Worm (Caenorhabditis elegans) whole organism, young adult: Measurements from ENCODE around the gene F11C7.6.

Experiments
- B0035.1 ChIP-seq: sonication (generic microtip); optimal IDR thresholded peaks from 2 replicates; lab custom pipeline; 2016; ENCODE audit warnings: missing genetic modification characterization, mild to moderate bottlenecking, missing compliant biosample characterization, missing genotype, missing genetic modification reagents
- B0336.3 ChIP-seq: fragments of 200-800 bp; sonication (Bioruptor generic); IDR thresholded peaks from 2 replicates; pipeline ENCODE4 v1.3.6; 2022; ENCODE audit warnings: missing genetic modification characterization, missing compliant biosample characterization
- C06A6.2 ChIP-seq: fragments of 200-800 bp; sonication (Bioruptor generic); conservative IDR thresholded peaks from 2 replicates; pipeline ENCODE4 v1.3.6; 2022; ENCODE audit warnings: missing genetic modification characterization, missing compliant biosample characterization
- K11D2.4 ChIP-seq: fragments of 200-800 bp; sonication (Bioruptor generic); IDR thresholded peaks from 2 replicates; pipeline ENCODE4 v1.3.6; 2022; ENCODE audit warnings: missing genetic modification reagents, missing genetic modification characterization, missing compliant biosample characterization
- K12H6.12 ChIP-seq: fragments of 200-800 bp; sonication (Bioruptor generic); optimal IDR thresholded peaks from 2 replicates; lab custom pipeline; 2018; ENCODE audit warnings: mild to moderate bottlenecking, missing genetic modification characterization, missing compliant biosample characterization
- T07F8.4 ChIP-seq: sonication (generic microtip); optimal IDR thresholded peaks from 2 replicates; lab custom pipeline; 2016; ENCODE audit warnings: mild to moderate bottlenecking, missing genetic modification characterization, moderate library complexity, missing compliant biosample characterization
- T26A5.8 ChIP-seq: sonication (generic microtip); optimal IDR thresholded peaks from 2 replicates; lab custom pipeline; 2016; ENCODE audit warnings: missing genetic modification characterization, missing compliant biosample characterization
- Y67H2A.10 ChIP-seq: fragments of 200-800 bp; sonication (Bioruptor generic); conservative IDR thresholded peaks from 2 replicates; pipeline ENCODE4 v1.3.6; 2022; ENCODE audit warnings: missing genetic modification reagents, missing genetic modification characterization, missing compliant biosample characterization
- akir-1 ChIP-seq: fragments of 200-800 bp; sonication (Bioruptor generic); optimal IDR thresholded peaks from 2 replicates; lab custom pipeline; 2018; ENCODE audit warnings: mild to moderate bottlenecking, missing genetic modification characterization, moderate library complexity, missing compliant biosample characterization
- athp-1 ChIP-seq: sonication (generic microtip); optimal IDR thresholded peaks from 2 replicates; lab custom pipeline; 2017; ENCODE audit warnings: mild to moderate bottlenecking, missing genetic modification characterization, missing compliant biosample characterization
- bed-1 ChIP-seq: fragments of 200-800 bp; sonication (Bioruptor generic); IDR thresholded peaks from 2 replicates; pipeline ENCODE4 v1.3.6; 2022; ENCODE audit warnings: missing genetic modification reagents, missing genetic modification characterization, missing compliant biosample characterization
- ceh-91 ChIP-seq: fragments of 200-800 bp; sonication (Bioruptor generic); IDR thresholded peaks from 2 replicates; pipeline ENCODE4 v1.3.6; 2022; ENCODE audit warnings: missing genetic modification reagents, missing genetic modification characterization, missing compliant biosample characterization
- dox-1 ChIP-seq: fragments of 200-800 bp; sonication (Bioruptor generic); IDR thresholded peaks from 2 replicates; pipeline ENCODE4 v1.3.6; 2022; ENCODE audit warnings: missing genetic modification reagents, missing genetic modification characterization, missing compliant biosample characterization
- egl-44 ChIP-seq: fragments of 200-800 bp; sonication (Bioruptor generic); IDR thresholded peaks from 2 replicates; pipeline ENCODE4 v1.3.6; 2022; ENCODE audit warnings: missing genetic modification reagents, missing genetic modification characterization, missing compliant biosample characterization
- him-1 ChIP-seq: sonication (generic microtip); optimal IDR thresholded peaks from 2 replicates; lab custom pipeline; 2016; ENCODE audit warnings: missing genotype, missing genetic modification reagents, missing genetic modification characterization, missing compliant biosample characterization
- let-526 ChIP-seq: fragments of 200-800 bp; sonication (Bioruptor generic); IDR thresholded peaks from 2 replicates; pipeline ENCODE4 v1.3.6; 2022; ENCODE audit warnings: missing genetic modification reagents, missing genetic modification characterization, missing compliant biosample characterization
- lin-26 ChIP-seq: fragments of 200-800 bp; sonication (Bioruptor generic); IDR thresholded peaks from 2 replicates; pipeline ENCODE4 v1.3.6; 2022; ENCODE audit warnings: missing genetic modification reagents, missing genetic modification characterization, missing compliant biosample characterization
- lin-35 ChIP-seq, 3 experiments: fragments of 150-350 bp in 2 of 3; sonication (generic microtip) in 1 of 3; optimal IDR thresholded peaks; 2 replicates each; lab custom pipeline; 2014 to 2018; ENCODE audit warnings: missing biosample characterization in 3 of 3, missing genetic modification characterization in 3 of 3, missing genetic modification reagents in 3 of 3
- lin-40 ChIP-seq: sonication (generic microtip); optimal IDR thresholded peaks from 2 replicates; lab custom pipeline; 2016; ENCODE audit warnings: missing genetic modification characterization, mild to moderate bottlenecking, missing compliant biosample characterization, missing genotype, missing genetic modification reagents
- lsl-1 ChIP-seq: fragments of 200-800 bp; sonication (Bioruptor generic); optimal IDR thresholded peaks from 2 replicates; lab custom pipeline; 2018; ENCODE audit warnings: mild to moderate bottlenecking, missing genetic modification characterization, moderate library complexity, missing compliant biosample characterization
- lsy-27 ChIP-seq: sonication (generic microtip); optimal IDR thresholded peaks from 2 replicates; lab custom pipeline; 2017; ENCODE audit warnings: missing genetic modification characterization, mild to moderate bottlenecking, missing compliant biosample characterization, antibody characterized with exemption, missing genotype, borderline replicate concordance; ENCODE audit not compliant: insufficient read depth
- madf-6 ChIP-seq: fragments of 200-800 bp; sonication (Bioruptor generic); IDR thresholded peaks from 2 replicates; pipeline ENCODE4 v1.3.6; 2022; ENCODE audit warnings: missing genetic modification reagents, missing genetic modification characterization, missing compliant biosample characterization
- nfyb-1 ChIP-seq: fragments of 200-800 bp; sonication (Bioruptor generic); IDR thresholded peaks from 2 replicates; pipeline ENCODE4 v1.3.6; 2022; ENCODE audit warnings: missing genetic modification reagents, missing genetic modification characterization, missing compliant biosample characterization
- nhr-120 ChIP-seq: fragments of 200-800 bp; sonication (Bioruptor generic); IDR thresholded peaks from 2 replicates; pipeline ENCODE4 v1.3.6; 2022; ENCODE audit warnings: missing genetic modification characterization, missing compliant biosample characterization
- nhr-80 ChIP-seq: sonication (generic microtip); optimal IDR thresholded peaks from 2 replicates; lab custom pipeline; 2016; ENCODE audit warnings: missing genetic modification characterization, missing compliant biosample characterization
- nhr-90 ChIP-seq: sonication (generic microtip); optimal IDR thresholded peaks from 2 replicates; lab custom pipeline; 2016; ENCODE audit warnings: missing genotype, mild to moderate bottlenecking, missing genetic modification characterization, missing compliant biosample characterization
- rcor-1 ChIP-seq: fragments of 200-800 bp; sonication (Bioruptor generic); IDR thresholded peaks from 2 replicates; pipeline ENCODE4 v1.3.6; 2022; ENCODE audit warnings: missing genetic modification reagents, missing genetic modification characterization, missing compliant biosample characterization
- rec-8 ChIP-seq, 2 experiments: sonication (generic microtip); optimal IDR thresholded peaks; 2 replicates each; lab custom pipeline; 2016; ENCODE audit warnings: mild to moderate bottlenecking in 2 of 2, missing genetic modification characterization in 2 of 2, missing genetic modification reagents in 2 of 2, missing genotype in 2 of 2, missing biosample characterization in 1 of 2, missing compliant biosample characterization in 1 of 2, moderate library complexity in 1 of 2
- rpc-1 ChIP-seq, 2 experiments: fragments of 150-350 bp in 1 of 2; sonication (generic microtip) in 1 of 2; optimal IDR thresholded peaks; 2 replicates each; lab custom pipeline; 2014 to 2018; ENCODE audit warnings: missing biosample characterization in 1 of 2, missing genetic modification characterization in 1 of 2, missing genetic modification reagents in 1 of 2, missing genotype in 1 of 2
- snpc-1.1 ChIP-seq: sonication (generic microtip); optimal IDR thresholded peaks from 2 replicates; lab custom pipeline; 2017; ENCODE audit warnings: missing genetic modification characterization, mild to moderate bottlenecking, missing compliant biosample characterization, antibody characterized with exemption, moderate library complexity, missing genotype, missing genetic modification reagents; ENCODE audit not compliant: insufficient read depth
- snpc-3.4 ChIP-seq: sonication (generic microtip); optimal IDR thresholded peaks from 2 replicates; lab custom pipeline; 2017; ENCODE audit warnings: missing genetic modification characterization, mild to moderate bottlenecking, missing compliant biosample characterization, antibody characterized with exemption, moderate library complexity, missing genotype, missing genetic modification reagents
- tbp1 ChIP-seq: fragments of 200-800 bp; sonication (Bioruptor generic); optimal IDR thresholded peaks from 2 replicates; lab custom pipeline; 2018; ENCODE audit warnings: mild to moderate bottlenecking, missing genetic modification characterization, missing compliant biosample characterization
- unc-62 ChIP-seq: fragments of 150-350 bp; optimal IDR thresholded peaks from 2 replicates; lab custom pipeline; 2014; ENCODE audit warnings: missing biosample characterization, missing genetic modification reagents, missing genetic modification characterization
- zfh-2 ChIP-seq: fragments of 200-800 bp; sonication (Bioruptor generic); conservative IDR thresholded peaks from 2 replicates; pipeline ENCODE4 v1.3.6; 2022; ENCODE audit warnings: missing genetic modification reagents, missing genetic modification characterization, missing compliant biosample characterization
- zim-3 ChIP-seq: sonication (generic microtip); optimal IDR thresholded peaks from 2 replicates; lab custom pipeline; 2017; ENCODE audit warnings: mild to moderate bottlenecking, missing genetic modification characterization, moderate library complexity, missing compliant biosample characterization
- ztf-25 ChIP-seq: fragments of 200-800 bp; sonication (Bioruptor generic); IDR thresholded peaks from 2 replicates; pipeline ENCODE4 v1.3.6; 2022; ENCODE audit warnings: missing genetic modification reagents, missing genetic modification characterization, missing compliant biosample characterization

Gene F11C7.6

ce11 chrX:17381975-17382374, 19.4 kb upstream of the F11C7.6 start, which contains the start of gene F10D7.4:
TSS of gene F10D7.4 (minus strand) at chrX:17382075.
- TF ChIP-seq lsl-1 (no peak), K11D2.4 (GFP tag; lab: Robert Waterston, UW) (no peak), him-1 (tag; lab: Kevin White, UChicago) (no peak), nhr-120 (no peak), K12H6.12 (no peak), rpc-1 (optimal IDR thresholded peaks at IDR 0.05; lab: Kevin White, UChicago) (no peak), rpc-1 (tag; optimal IDR thresholded peaks at IDR 0.05; lab: Kevin White, UChicago) (no peak), akir-1 (no peak), lin-26 (no peak), unc-62 (no peak), dox-1 (GFP tag; lab: Robert Waterston, UW) (no peak), B0336.3 (GFP tag; lab: Robert Waterston, UW) (no peak), Y67H2A.10 (GFP tag; lab: Robert Waterston, UW) (no peak)

- no peak for TF ChIP-seq T07F8.4 (tag; lab: Kevin White, UChicago)
- no peak for TF ChIP-seq egl-44 (GFP tag; lab: Robert Waterston, UW)
- TF ChIP-seq nfyb-1 (GFP tag; lab: Robert Waterston, UW), result no peak
- peak; percentile 80 for TF ChIP-seq zfh-2
- TF ChIP-seq snpc-1.1 (tag; lab: Kevin White, UChicago), result no peak
Observed at ce11 chrX:17384343-17384742, 17.0 kb upstream of the F11C7.6 start.

- TF ChIP-seq T26A5.8 (tag; lab: Kevin White, UChicago), result no peak
- TF ChIP-seq bed-1 (GFP tag; lab: Robert Waterston, UW), result no peak
- TF ChIP-seq tbp1 (GFP tag; lab: Kevin White, UChicago), result no peak
- no peak for TF ChIP-seq nfyb-1 (GFP tag; lab: Robert Waterston, UW)
- no peak for TF ChIP-seq C06A6.2 (GFP tag; lab: Robert Waterston, UW)
- no peak for TF ChIP-seq rec-8 (tag; optimal IDR thresholded peaks at IDR 0.05; lab: Kevin White, UChicago)
- no peak for TF ChIP-seq let-526
- no peak for TF ChIP-seq zfh-2
- no peak for TF ChIP-seq nhr-90
- TF ChIP-seq rcor-1 (GFP tag; lab: Robert Waterston, UW), result no peak
- TF ChIP-seq snpc-3.4 (tag; lab: Kevin White, UChicago), result no peak
- TF ChIP-seq B0035.1 (tag; lab: Kevin White, UChicago), result no peak
- no peak for TF ChIP-seq nhr-120
- TF ChIP-seq ztf-25 (GFP tag; lab: Robert Waterston, UW), result no peak
- TF ChIP-seq lsy-27 (tag; lab: Kevin White, UChicago), result no peak
- TF ChIP-seq athp-1 (tag; lab: Kevin White, UChicago), result no peak
- TF ChIP-seq lin-40 (tag; lab: Kevin White, UChicago), result no peak
- TF ChIP-seq ceh-91 (GFP tag; lab: Robert Waterston, UW), result no peak
- TF ChIP-seq lin-35 (GFP tag; optimal IDR thresholded peaks at IDR 0.05; lab: Kevin White, UChicago), result no peak
- no peak for TF ChIP-seq zim-3 (tag; lab: Kevin White, UChicago)
Observed at ce11 chrX:17385102-17385501, 16.3 kb upstream of the F11C7.6 start.

ce11 chrX:17386130-17386529, 15.2 kb upstream of the F11C7.6 start:
- TF ChIP-seq T07F8.4 (tag; lab: Kevin White, UChicago), result no peak
- peak; percentile 17 for TF ChIP-seq nhr-80 (tag; lab: Kevin White, UChicago)
- no peak for TF ChIP-seq madf-6 (GFP tag; lab: Robert Waterston, UW)
- TF ChIP-seq, all 124 proteins: peak for 1
